Fruit fly (Drosophila melanogaster) whole organism, prepupa: ENCODE results near the gene Chd64.

Experiments
- Blimp-1 ChIP-seq: fragments of 200-800 bp; sonication (Bioruptor generic); optimal IDR thresholded peaks from 3 replicates; lab custom pipeline; 2017; ENCODE audit warnings: missing biosample characterization, missing genetic modification characterization, mild to moderate bottlenecking, moderate library complexity, missing genetic modification reagents
- CG10631 ChIP-seq: fragments of 200-800 bp; sonication (Bioruptor generic); optimal IDR thresholded peaks from 2 replicates; lab custom pipeline; 2016; ENCODE audit warnings: missing biosample characterization, missing genetic modification characterization
- CG11762 ChIP-seq: fragments of 200-800 bp; sonication (Bioruptor generic); optimal IDR thresholded peaks from 3 replicates; lab custom pipeline; 2016; ENCODE audit warnings: missing biosample characterization, missing genetic modification characterization; ENCODE audit not compliant: insufficient read depth
- CG11902 ChIP-seq: fragments of 200-800 bp; sonication (Bioruptor generic); optimal IDR thresholded peaks from 3 replicates; lab custom pipeline; 2016; ENCODE audit warnings: missing biosample characterization, missing genetic modification characterization
- CG15336 ChIP-seq: fragments of 200-800 bp; sonication (Bioruptor generic); IDR thresholded peaks from 2 replicates; pipeline ENCODE4 v1.3.6; 2022; ENCODE audit warnings: missing biosample characterization, missing genetic modification characterization
- CG1621 ChIP-seq: fragments of 200-800 bp; sonication (Bioruptor generic); optimal IDR thresholded peaks from 3 replicates; lab custom pipeline; 2018; ENCODE audit warnings: missing biosample characterization, mild to moderate bottlenecking, missing genetic modification characterization
- CG3032 ChIP-seq: fragments of 200-800 bp; optimal IDR thresholded peaks from 2 replicates; lab custom pipeline; 2019; ENCODE audit warnings: missing biosample characterization, mild to moderate bottlenecking, missing genetic modification characterization, moderate library complexity
- CG34406 ChIP-seq: fragments of 200-800 bp; sonication (Bioruptor generic); optimal IDR thresholded peaks from 3 replicates; lab custom pipeline; 2016; ENCODE audit warnings: missing biosample characterization, missing genetic modification characterization
- CG3919 ChIP-seq: fragments of 200-800 bp; sonication (Bioruptor generic); optimal IDR thresholded peaks from 3 replicates; lab custom pipeline; 2016; ENCODE audit warnings: missing biosample characterization, missing genetic modification characterization
- CG6163 ChIP-seq: fragments of 200-800 bp; sonication (Bioruptor generic); IDR thresholded peaks from 3 replicates; pipeline ENCODE4 v1.3.6; 2022; ENCODE audit warnings: missing biosample characterization, missing genetic modification characterization
- CG6792 ChIP-seq: fragments of 200-800 bp; sonication (Bioruptor generic); optimal IDR thresholded peaks from 3 replicates; lab custom pipeline; 2016; ENCODE audit warnings: missing biosample characterization, missing genetic modification characterization
- CG6808 ChIP-seq: fragments of 200-800 bp; sonication (Bioruptor generic); optimal IDR thresholded peaks from 3 replicates; lab custom pipeline; 2017; ENCODE audit warnings: missing biosample characterization, missing genetic modification characterization, mild to moderate bottlenecking, moderate library complexity, missing genetic modification reagents
- CG6854 ChIP-seq: fragments of 200-800 bp; sonication (Bioruptor generic); optimal IDR thresholded peaks from 2 replicates; lab custom pipeline; 2017; ENCODE audit warnings: missing biosample characterization, mild to moderate bottlenecking, missing genetic modification characterization
- CG8119 ChIP-seq: fragments of 200-800 bp; sonication (Bioruptor generic); IDR thresholded peaks from 3 replicates; pipeline ENCODE4 v1.3.6; 2022; ENCODE audit warnings: missing biosample characterization, missing genetic modification characterization
- CG8319 ChIP-seq: fragments of 200-800 bp; sonication (Bioruptor generic); optimal IDR thresholded peaks from 3 replicates; lab custom pipeline; 2016; ENCODE audit warnings: missing biosample characterization, missing genetic modification characterization
- CG8632 ChIP-seq: fragments of 200-800 bp; sonication (Bioruptor generic); optimal IDR thresholded peaks from 3 replicates; lab custom pipeline; 2016; ENCODE audit warnings: missing biosample characterization, missing genetic modification characterization
- Eip75B ChIP-seq: fragments of 200-800 bp; sonication (Bioruptor generic); optimal IDR thresholded peaks from 3 replicates; lab custom pipeline; 2016; ENCODE audit warnings: missing biosample characterization, missing genetic modification characterization
- Eip78C ChIP-seq: fragments of 200-800 bp; sonication (Bioruptor generic); peaks from one replicate; lab custom pipeline; 2016; ENCODE audit warnings: missing biosample characterization, missing genetic modification characterization
- Eip93F ChIP-seq: fragments of 200-800 bp; sonication (Bioruptor generic); optimal IDR thresholded peaks from 2 replicates; lab custom pipeline; 2016; ENCODE audit warnings: missing biosample characterization, mild to moderate bottlenecking, missing genetic modification characterization
- Ets21C ChIP-seq: fragments of 200-800 bp; sonication (Bioruptor generic); optimal IDR thresholded peaks from 3 replicates; lab custom pipeline; 2016; ENCODE audit warnings: missing biosample characterization, missing genetic modification characterization
- Ets96B ChIP-seq: fragments of 200-800 bp; optimal IDR thresholded peaks from 2 replicates; lab custom pipeline; 2019; ENCODE audit warnings: missing biosample characterization, mild to moderate bottlenecking, missing genetic modification characterization, moderate library complexity
- Gug ChIP-seq: fragments of 200-800 bp; sonication (Bioruptor generic); IDR thresholded peaks from 2 replicates; pipeline ENCODE4 v1.3.6; 2022; ENCODE audit warnings: missing biosample characterization, missing genetic modification characterization
- Hr38 ChIP-seq: sonication (Bioruptor generic); optimal IDR thresholded peaks from 2 replicates; lab custom pipeline; 2016; ENCODE audit warnings: missing biosample characterization, missing genetic modification characterization
- Hr39 ChIP-seq: fragments of 200-800 bp; sonication (Bioruptor generic); optimal IDR thresholded peaks from 2 replicates; lab custom pipeline; 2016; ENCODE audit warnings: missing biosample characterization, missing genetic modification characterization
- Lpt ChIP-seq: fragments of 200-800 bp; sonication (Bioruptor generic); optimal IDR thresholded peaks from 3 replicates; lab custom pipeline; 2016; ENCODE audit warnings: missing biosample characterization, missing genetic modification characterization
- Met ChIP-seq: fragments of 200-800 bp; sonication (Bioruptor generic); optimal IDR thresholded peaks from 3 replicates; lab custom pipeline; 2016; ENCODE audit warnings: missing biosample characterization, missing genetic modification characterization
- Sox102F ChIP-seq: fragments of 200-800 bp; sonication (Bioruptor generic); optimal IDR thresholded peaks from 2 replicates; lab custom pipeline; 2016; ENCODE audit warnings: missing biosample characterization, mild to moderate bottlenecking, missing genetic modification characterization
- Sox15 ChIP-seq: fragments of 200-800 bp; sonication (Bioruptor generic); optimal IDR thresholded peaks from 3 replicates; lab custom pipeline; 2016; ENCODE audit warnings: missing biosample characterization, missing genetic modification characterization
- achi ChIP-seq: fragments of 200-800 bp; sonication (Bioruptor generic); optimal IDR thresholded peaks from 3 replicates; lab custom pipeline; 2016; ENCODE audit warnings: missing biosample characterization, missing genetic modification characterization
- acj6 ChIP-seq: fragments of 200-800 bp; sonication (Bioruptor generic); optimal IDR thresholded peaks from 3 replicates; lab custom pipeline; 2016; ENCODE audit warnings: missing biosample characterization, missing genetic modification characterization
- cyc ChIP-seq: fragments of 200-800 bp; sonication (Bioruptor generic); optimal IDR thresholded peaks from 3 replicates; lab custom pipeline; 2016; ENCODE audit warnings: missing biosample characterization, missing genetic modification characterization
- dac ChIP-seq: fragments of 200-800 bp; sonication (Bioruptor generic); optimal IDR thresholded peaks from 2 replicates; lab custom pipeline; 2017; ENCODE audit warnings: missing biosample characterization, mild to moderate bottlenecking, missing genetic modification characterization
- dsx ChIP-seq: fragments of 200-800 bp; optimal IDR thresholded peaks from 3 replicates; lab custom pipeline; 2019; ENCODE audit warnings: missing biosample characterization, mild to moderate bottlenecking, missing genetic modification characterization, moderate library complexity; ENCODE audit not compliant: poor library complexity, severe bottlenecking
- esn ChIP-seq: fragments of 200-800 bp; sonication (Bioruptor generic); optimal IDR thresholded peaks from 2 replicates; lab custom pipeline; 2016; ENCODE audit warnings: missing biosample characterization, mild to moderate bottlenecking, missing genetic modification characterization, moderate library complexity
- fd59A ChIP-seq: fragments of 200-800 bp; sonication (Bioruptor generic); optimal IDR thresholded peaks from 2 replicates; lab custom pipeline; 2017; ENCODE audit warnings: missing biosample characterization, mild to moderate bottlenecking, missing genetic modification characterization, missing genetic modification reagents
- fd85E ChIP-seq: fragments of 200-800 bp; sonication (Bioruptor generic); optimal IDR thresholded peaks from 3 replicates; lab custom pipeline; 2016; ENCODE audit warnings: missing biosample characterization, missing genetic modification characterization
- fkh ChIP-seq: fragments of 200-800 bp; sonication (Bioruptor generic); optimal IDR thresholded peaks from 3 replicates; lab custom pipeline; 2017; ENCODE audit warnings: missing biosample characterization, mild to moderate bottlenecking, missing genetic modification characterization, moderate library complexity
- salr ChIP-seq, 2 experiments: fragments of 200-800 bp; sonication (Bioruptor generic); optimal IDR thresholded peaks; 3 replicates each; lab custom pipeline; 2016 to 2018; ENCODE audit warnings: missing biosample characterization in 2 of 2, missing genetic modification characterization in 2 of 2, mild to moderate bottlenecking in 1 of 2
- spab ChIP-seq: fragments of 200-800 bp; sonication (Bioruptor generic); optimal IDR thresholded peaks from 2 replicates; lab custom pipeline; 2017; ENCODE audit warnings: missing biosample characterization, mild to moderate bottlenecking, missing genetic modification characterization, missing genetic modification reagents
- ss ChIP-seq, 2 experiments: fragments of 200-800 bp; sonication (Bioruptor generic); optimal IDR thresholded peaks; 2 replicates in 1 of 2; 3 replicates in 1 of 2; lab custom pipeline; 2017 to 2018; ENCODE audit warnings: mild to moderate bottlenecking in 2 of 2, missing biosample characterization in 2 of 2, missing genetic modification characterization in 2 of 2, moderate library complexity in 1 of 2
- svp ChIP-seq: fragments of 200-800 bp; sonication (Bioruptor generic); peaks from one replicate; lab custom pipeline; 2016; ENCODE audit warnings: missing biosample characterization, missing genetic modification characterization
- topi ChIP-seq: fragments of 200-800 bp; sonication (Bioruptor generic); optimal IDR thresholded peaks from 3 replicates; lab custom pipeline; 2016; ENCODE audit warnings: missing biosample characterization, missing genetic modification characterization
- vri ChIP-seq: fragments of 200-800 bp; sonication (Bioruptor generic); optimal IDR thresholded peaks from 3 replicates; lab custom pipeline; 2016; ENCODE audit warnings: missing biosample characterization, mild to moderate bottlenecking, missing genetic modification characterization

The Chd64 gene

dm6 chr3L:4169957-4170651 lies 47.9 kb upstream of the Chd64 start, which contains the start of gene Ero1L (continued):
- no peak for TF ChIP-seq Lpt (GFP tag; lab: Kevin White, UChicago)
- no peak for TF ChIP-seq fd59A
- no peak for TF ChIP-seq CG8119 (GFP tag; lab: Robert Waterston, UW)
- TF ChIP-seq Eip78C (GFP tag; lab: Kevin White, UChicago), result peak; percentile 49
- TF ChIP-seq Hr39, result peak; percentile 4
- peak; percentile 51 for TF ChIP-seq CG6854 (GFP tag; lab: Kevin White, UChicago)
- no peak for TF ChIP-seq CG11902 (GFP tag; lab: Kevin White, UChicago)
- no peak for TF ChIP-seq CG11762 (GFP tag; lab: Kevin White, UChicago)
- no peak for TF ChIP-seq topi (GFP tag; lab: Kevin White, UChicago)
- TF ChIP-seq Hr38, result no peak
- no peak for TF ChIP-seq CG10631 (GFP tag; lab: Kevin White, UChicago)
- TF ChIP-seq Sox102F (GFP tag; lab: Kevin White, UChicago), result no peak
- TF ChIP-seq CG8632 (GFP tag; lab: Kevin White, UChicago), result no peak
- TF ChIP-seq Eip75B (GFP tag; lab: Kevin White, UChicago), result no peak
- TF ChIP-seq Eip93F (GFP tag; lab: Kevin White, UChicago), result no peak
- TF ChIP-seq CG3032, result peak; percentile 47
- 0 out of 3 replicates have a peak, but pooled peaks have one; percentile 14 for TF ChIP-seq CG6163 (GFP tag; lab: Robert Waterston, UW)
- TF ChIP-seq Sox15 (GFP tag; lab: Kevin White, UChicago), result no peak
- no peak for TF ChIP-seq dac (GFP tag; lab: Kevin White, UChicago)
- no peak for TF ChIP-seq achi (GFP tag; lab: Kevin White, UChicago)
- no peak for TF ChIP-seq CG6792 (GFP tag; lab: Kevin White, UChicago)
- TF ChIP-seq Ets96B (tag; lab: Kevin White, UChicago), result peak; percentile 38
- TF ChIP-seq CG34406 (GFP tag; lab: Kevin White, UChicago), result no peak
- no peak for TF ChIP-seq CG8319 (GFP tag; lab: Kevin White, UChicago)
- TF ChIP-seq fd85E (GFP tag; lab: Kevin White, UChicago), result no peak
- no peak for TF ChIP-seq fkh (GFP tag; lab: Kevin White, UChicago)
- TF ChIP-seq salr (GFP tag; optimal IDR thresholded peaks at IDR 0.05; lab: Kevin White, UChicago), result no peak
- TF ChIP-seq, all 60 proteins: peak for 21

DNA sequence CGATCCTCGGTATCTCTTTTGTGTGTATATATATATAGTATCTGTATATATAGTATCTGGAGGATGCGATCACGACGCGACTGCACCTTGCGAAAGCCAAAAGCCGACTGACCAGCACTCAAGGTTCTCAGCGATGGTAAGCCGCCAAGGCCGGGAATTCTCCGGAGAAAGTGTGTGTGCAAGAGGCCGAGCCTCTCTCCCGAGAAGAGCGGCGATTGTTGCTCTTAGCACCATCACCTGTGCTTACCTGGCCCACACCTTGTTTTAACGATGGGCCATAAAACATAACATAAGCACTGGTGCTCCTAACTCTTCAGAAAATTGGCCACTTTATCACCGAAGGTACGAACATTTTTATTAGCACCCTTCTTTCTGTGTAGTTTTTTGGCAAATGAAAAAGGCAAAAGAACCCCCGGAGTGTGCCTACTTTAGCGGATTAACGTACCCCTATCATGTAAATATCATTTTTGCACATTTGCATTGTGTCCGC lies 45.2 kb upstream of the Chd64 start, which contains the start of gene mas:
mas (minus strand) TSS at position 112 of the 490 bp plus-strand sequence.
- TF ChIP-seq CG15336 (GFP tag; lab: Robert Waterston, UW), result no peak
- no peak for TF ChIP-seq CG11902 (GFP tag; lab: Kevin White, UChicago)
- no peak for TF ChIP-seq Hr39
- peak; percentile 13 for TF ChIP-seq Blimp-1 (GFP tag; lab: Kevin White, UChicago)
- no peak for TF ChIP-seq spab (GFP tag; lab: Kevin White, UChicago)
- TF ChIP-seq CG10631 (GFP tag; lab: Kevin White, UChicago), result peak; percentile 14
- TF ChIP-seq Ets21C, result no peak
- no peak for TF ChIP-seq acj6 (GFP tag; lab: Kevin White, UChicago)
- peak; percentile 15 for TF ChIP-seq Met (GFP tag; lab: Kevin White, UChicago)
- TF ChIP-seq Gug (GFP tag; lab: Robert Waterston, UW), result no peak
- TF ChIP-seq CG6854 (GFP tag; lab: Kevin White, UChicago), result peak; percentile 59
- TF ChIP-seq Sox102F (GFP tag; lab: Kevin White, UChicago), result peak; percentile 44
- no peak for TF ChIP-seq cyc
- TF ChIP-seq CG6792 (GFP tag; lab: Kevin White, UChicago), result no peak
- TF ChIP-seq dsx (GFP tag; lab: Kevin White, UChicago), result no peak
- TF ChIP-seq fd59A, result no peak
- TF ChIP-seq CG1621 (tag; lab: Kevin White, UChicago), result peak; percentile 10
- no peak for TF ChIP-seq Eip75B (GFP tag; lab: Kevin White, UChicago)
- TF ChIP-seq CG3919 (GFP tag; lab: Kevin White, UChicago), result no peak
- TF ChIP-seq salr (GFP tag; optimal IDR thresholded peaks at IDR 0.05; lab: Kevin White, UChicago), result no peak
- TF ChIP-seq svp (GFP tag; lab: Kevin White, UChicago), result no peak
- TF ChIP-seq CG34406 (GFP tag; lab: Kevin White, UChicago), result no peak
- peak; percentile 31 for TF ChIP-seq vri (GFP tag; lab: Kevin White, UChicago)
- TF ChIP-seq CG8319 (GFP tag; lab: Kevin White, UChicago), result no peak
- no peak for TF ChIP-seq CG6808 (GFP tag; lab: Kevin White, UChicago)
- TF ChIP-seq achi (GFP tag; lab: Kevin White, UChicago), result no peak
- TF ChIP-seq dac (GFP tag; lab: Kevin White, UChicago), result no peak
- peak; percentile 5 for TF ChIP-seq Eip78C (GFP tag; lab: Kevin White, UChicago)
- TF ChIP-seq ss (GFP tag; optimal IDR thresholded peaks at IDR 0.05; lab: Kevin White, UChicago), result no peak
- TF ChIP-seq esn (GFP tag; lab: Kevin White, UChicago), result no peak
- TF ChIP-seq CG3032, result no peak
- no peak for TF ChIP-seq Lpt (GFP tag; lab: Kevin White, UChicago)
- no peak for TF ChIP-seq topi (GFP tag; lab: Kevin White, UChicago)
- TF ChIP-seq, all 60 proteins: peak for 8
